Worm (Caenorhabditis elegans) whole organism, L1 larva: ENCODE results near the gene ZK822.9.

Experiments
- C04F5.9 ChIP-seq: sonication (generic microtip); optimal IDR thresholded peaks from 2 replicates; lab custom pipeline; 2016; ENCODE audit warnings: missing genetic modification characterization, missing compliant biosample characterization
- aha-1 ChIP-seq: fragments of 150-350 bp; optimal IDR thresholded peaks from 2 replicates; lab custom pipeline; 2014; ENCODE audit warnings: missing biosample characterization, missing genetic modification characterization
- ama-1 ChIP-seq: fragments of 150-350 bp; optimal IDR thresholded peaks from 2 replicates; lab custom pipeline; 2014
- blmp-1 ChIP-seq: fragments of 150-350 bp; optimal IDR thresholded peaks from 2 replicates; lab custom pipeline; 2014; ENCODE audit warnings: missing biosample characterization, missing genetic modification characterization
- ceh-63 ChIP-seq: fragments of 200-800 bp; sonication (Bioruptor generic); optimal IDR thresholded peaks from 2 replicates; lab custom pipeline; 2018; ENCODE audit warnings: mild to moderate bottlenecking, missing genetic modification characterization, missing compliant biosample characterization
- ces-1 ChIP-seq: fragments of 150-350 bp; optimal IDR thresholded peaks from 2 replicates; lab custom pipeline; 2014; ENCODE audit warnings: missing biosample characterization, missing genetic modification reagents, missing genetic modification characterization
- dsc-1 ChIP-seq: sonication (generic microtip); optimal IDR thresholded peaks from 2 replicates; lab custom pipeline; 2016; ENCODE audit warnings: mild to moderate bottlenecking, missing genetic modification characterization, missing compliant biosample characterization
- egl-27 ChIP-seq, 2 experiments: fragments of 150-350 bp in 1 of 2; sonication (generic microtip); optimal IDR thresholded peaks; 3 replicates each; lab custom pipeline; 2017 to 2018; ENCODE audit warnings: missing biosample characterization in 2 of 2, missing genetic modification characterization in 2 of 2, missing genetic modification reagents in 2 of 2
- elt-3 ChIP-seq, 6 experiments: fragments of 150-350 bp in 1 of 6; sonication (generic microtip); optimal IDR thresholded peaks; 2 replicates each; lab custom pipeline; 2017 to 2018; ENCODE audit warnings: missing biosample characterization in 6 of 6, missing genetic modification characterization in 6 of 6, inconsistent platforms in 1 of 6
- hlh-17 ChIP-seq: fragments of 200-800 bp; sonication (Bioruptor generic); optimal IDR thresholded peaks from 2 replicates; lab custom pipeline; 2018; ENCODE audit warnings: missing genetic modification characterization, mild to moderate bottlenecking, missing compliant biosample characterization, moderate library complexity, borderline replicate concordance
- hlh-4 ChIP-seq: sonication (generic microtip); optimal IDR thresholded peaks from 2 replicates; lab custom pipeline; 2016; ENCODE audit warnings: mild to moderate bottlenecking, missing genetic modification characterization, missing compliant biosample characterization
- hpl-2 ChIP-seq: fragments of 150-350 bp; optimal IDR thresholded peaks from 2 replicates; lab custom pipeline; 2014; ENCODE audit warnings: missing biosample characterization, missing genetic modification reagents, missing genetic modification characterization
- irx-1 ChIP-seq: sonication (generic microtip); optimal IDR thresholded peaks from 2 replicates; lab custom pipeline; 2016; ENCODE audit warnings: missing genetic modification characterization, missing compliant biosample characterization
- isw-1 ChIP-seq: fragments of 200-800 bp; sonication (Bioruptor generic); IDR thresholded peaks from 2 replicates; pipeline ENCODE4 v1.3.6; 2022; ENCODE audit warnings: missing genetic modification characterization, missing compliant biosample characterization
- lin-13 ChIP-seq: fragments of 150-350 bp; optimal IDR thresholded peaks from 2 replicates; lab custom pipeline; 2014; ENCODE audit warnings: missing biosample characterization, missing genetic modification reagents, missing genetic modification characterization
- lin-14 ChIP-seq: fragments of 200-800 bp; sonication (Bioruptor generic); optimal IDR thresholded peaks from 2 replicates; lab custom pipeline; 2018; ENCODE audit warnings: mild to moderate bottlenecking, missing genetic modification characterization, moderate library complexity, missing compliant biosample characterization
- lin-15B ChIP-seq: fragments of 150-350 bp; sonication (generic microtip); optimal IDR thresholded peaks from 3 replicates; lab custom pipeline; 2014; ENCODE audit warnings: missing biosample characterization, missing genetic modification characterization
- mep-1 ChIP-seq: fragments of 150-350 bp; optimal IDR thresholded peaks from 2 replicates; lab custom pipeline; 2014; ENCODE audit warnings: missing biosample characterization, missing genetic modification characterization
- nhr-11 ChIP-seq: fragments of 150-350 bp; optimal IDR thresholded peaks from 2 replicates; lab custom pipeline; 2014; ENCODE audit warnings: missing biosample characterization, missing genetic modification characterization
- nhr-19 ChIP-seq: fragments of 200-800 bp; sonication (Bioruptor generic); conservative IDR thresholded peaks from 2 replicates; pipeline ENCODE4 v1.3.6; 2022; ENCODE audit warnings: missing genetic modification characterization, missing compliant biosample characterization
- nhr-20 ChIP-seq: sonication (generic microtip); optimal IDR thresholded peaks from 2 replicates; lab custom pipeline; 2016; ENCODE audit warnings: mild to moderate bottlenecking, missing genetic modification characterization, missing compliant biosample characterization
- nhr-237 ChIP-seq: fragments of 150-350 bp; optimal IDR thresholded peaks from 2 replicates; lab custom pipeline; 2014; ENCODE audit warnings: missing biosample characterization, missing genetic modification characterization
- nhr-47 ChIP-seq: sonication (generic microtip); optimal IDR thresholded peaks from 2 replicates; lab custom pipeline; 2016; ENCODE audit warnings: mild to moderate bottlenecking, missing genetic modification characterization, moderate library complexity, missing compliant biosample characterization
- nhr-76 ChIP-seq: sonication (generic microtip); optimal IDR thresholded peaks from 2 replicates; lab custom pipeline; 2017; ENCODE audit warnings: missing biosample characterization, missing genetic modification characterization
- nhr-84 ChIP-seq: sonication (generic microtip); optimal IDR thresholded peaks from 2 replicates; lab custom pipeline; 2017; ENCODE audit warnings: missing biosample characterization, missing genetic modification characterization
- nhr-85 ChIP-seq: sonication (generic microtip); peaks from one replicate; lab custom pipeline; 2016; ENCODE audit warnings: missing genetic modification characterization, inconsistent platforms, missing compliant biosample characterization
- nhr-90 ChIP-seq: sonication (generic microtip); optimal IDR thresholded peaks from 2 replicates; lab custom pipeline; 2016; ENCODE audit warnings: mild to moderate bottlenecking, missing genetic modification characterization, missing compliant biosample characterization; ENCODE audit not compliant: poor library complexity
- pag-3 ChIP-seq: sonication (generic microtip); optimal IDR thresholded peaks from 2 replicates; lab custom pipeline; 2017; ENCODE audit warnings: missing genetic modification characterization, mild to moderate bottlenecking, missing compliant biosample characterization, antibody characterized with exemption, borderline replicate concordance; ENCODE audit not compliant: insufficient read depth
- sptf-1 ChIP-seq: fragments of 150-350 bp; optimal IDR thresholded peaks from 2 replicates; lab custom pipeline; 2014; ENCODE audit warnings: missing biosample characterization, missing genetic modification characterization
- swsn-7 ChIP-seq: sonication (generic microtip); optimal IDR thresholded peaks from 2 replicates; lab custom pipeline; 2016; ENCODE audit warnings: missing genetic modification characterization, missing compliant biosample characterization
- tbx-2 ChIP-seq: sonication (generic microtip); optimal IDR thresholded peaks from 2 replicates; lab custom pipeline; 2016; ENCODE audit warnings: missing genetic modification characterization, missing compliant biosample characterization
- unc-30 ChIP-seq: sonication (generic microtip); optimal IDR thresholded peaks from 2 replicates; lab custom pipeline; 2017; ENCODE audit warnings: missing biosample characterization, missing genetic modification characterization
- unc-62 ChIP-seq: fragments of 150-350 bp; optimal IDR thresholded peaks from 2 replicates; lab custom pipeline; 2014; ENCODE audit warnings: missing biosample characterization, missing genetic modification reagents, missing genetic modification characterization
- unc-86 ChIP-seq: sonication (generic microtip); optimal IDR thresholded peaks from 2 replicates; lab custom pipeline; 2016; ENCODE audit warnings: missing genetic modification characterization, missing compliant biosample characterization
- xbp-1 ChIP-seq: sonication (generic microtip); optimal IDR thresholded peaks from 2 replicates; lab custom pipeline; 2016; ENCODE audit warnings: missing genetic modification characterization, missing compliant biosample characterization
- zip-4 ChIP-seq: fragments of 200-800 bp; sonication (Bioruptor generic); optimal IDR thresholded peaks from 2 replicates; lab custom pipeline; 2018; ENCODE audit warnings: mild to moderate bottlenecking, missing genetic modification characterization, moderate library complexity, missing compliant biosample characterization

Gene ZK822.9

ce11 chrIV:11871083-11871482 lies 44.7 kb upstream of the ZK822.9 start (continued):
- TF ChIP-seq nhr-90 (tag; lab: Kevin White, UChicago) (no peak), nhr-84 (tag; lab: Kevin White, UChicago) (no peak), nhr-47 (tag; lab: Kevin White, UChicago) (peak; percentile 55), nhr-237 (tag; lab: Kevin White, UChicago) (no peak), blmp-1 (tag; lab: Kevin White, UChicago) (no peak), hpl-2 (GFP tag; lab: Kevin White, UChicago) (no peak), unc-30 (tag; lab: Kevin White, UChicago) (no peak), dsc-1 (tag; lab: Kevin White, UChicago) (peak; percentile 44), lin-13 (no peak), nhr-76 (tag; lab: Kevin White, UChicago) (no peak)

- TF ChIP-seq unc-62 (GFP tag; lab: Kevin White, UChicago) (no peak), lin-14 (peak; percentile 33), unc-86 (tag; lab: Kevin White, UChicago) (peak; percentile 43), ceh-63 (peak; percentile 25)
These were observed 43.8 kb upstream of the ZK822.9 start for ce11 chrIV:11871898-11872297.

- TF ChIP-seq aha-1 (tag; lab: Kevin White, UChicago) (no peak), xbp-1 (tag; lab: Kevin White, UChicago) (no peak), hlh-4 (tag; lab: Kevin White, UChicago) (no peak), unc-62 (GFP tag; lab: Kevin White, UChicago) (no peak), nhr-90 (tag; lab: Kevin White, UChicago) (no peak), swsn-7 (tag; lab: Kevin White, UChicago) (no peak), tbx-2 (tag; lab: Kevin White, UChicago) (no peak), nhr-76 (tag; lab: Kevin White, UChicago) (no peak), pag-3 (no peak), nhr-11 (no peak), hlh-17 (GFP tag; lab: Kevin White, UChicago) (no peak), nhr-19 (GFP tag; lab: Robert Waterston, UW) (no peak), sptf-1 (tag; lab: Kevin White, UChicago) (no peak)
- TF ChIP-seq, all 84 proteins: peak for 0
These were observed 38.1 kb upstream of the ZK822.9 start, which contains the start of gene pph-2 for ce11 chrIV:11877674-11878073. pph-2 (minus strand) TSS chrIV:11877774.

- TF ChIP-seq irx-1 (tag; lab: Kevin White, UChicago): no peak
- no peak for TF ChIP-seq hlh-17 (GFP tag; lab: Kevin White, UChicago)
These were observed 37.5 kb upstream of the ZK822.9 start, which contains the start of gene cutl-27 for ce11 chrIV:11878249-11878648. cutl-27 (plus strand) TSS chrIV:11878549.

- TF ChIP-seq zip-4 (GFP tag; lab: Kevin White, UChicago): no peak
- no peak for TF ChIP-seq lin-15B (tag; lab: Kevin White, UChicago)
- TF ChIP-seq ama-1: no peak
- no peak for TF ChIP-seq egl-27 (tag; optimal IDR thresholded peaks at IDR 0.05; lab: Kevin White, UChicago)
- TF ChIP-seq nhr-20 (tag; lab: Kevin White, UChicago): no peak
- no peak for TF ChIP-seq xbp-1 (tag; lab: Kevin White, UChicago)
- TF ChIP-seq tbx-2 (tag; lab: Kevin White, UChicago): no peak
- TF ChIP-seq C04F5.9 (tag; lab: Kevin White, UChicago): no peak
- no peak for TF ChIP-seq sptf-1 (tag; lab: Kevin White, UChicago)
- TF ChIP-seq ces-1 (GFP tag; lab: Kevin White, UChicago): no peak
These were observed 33.2 kb upstream of the ZK822.9 start for ce11 chrIV:11882534-11882933.

ce11 chrIV:11883478-11883877 lies 32.3 kb upstream of the ZK822.9 start:
- no peak for TF ChIP-seq isw-1 (GFP tag; lab: Robert Waterston, UW)
- TF ChIP-seq mep-1 (tag; lab: Kevin White, UChicago): peak; percentile 3
- peak; percentile 66 for TF ChIP-seq nhr-85 (tag; lab: Kevin White, UChicago)
- TF ChIP-seq blmp-1 (tag; lab: Kevin White, UChicago): peak; percentile 97
- TF ChIP-seq elt-3 (tag; optimal IDR thresholded peaks at IDR 0.05; lab: Kevin White, UChicago): peak in 1 of 6 experiments; percentile 6
- TF ChIP-seq, all 84 proteins: peak for 4
